Worm (Caenorhabditis elegans): ENCODE results near the gene nit-1.
A peak's percentile ranks its signal among the peaks of the same experiment; 100 is the strongest.

Gene nit-1

DNA sequence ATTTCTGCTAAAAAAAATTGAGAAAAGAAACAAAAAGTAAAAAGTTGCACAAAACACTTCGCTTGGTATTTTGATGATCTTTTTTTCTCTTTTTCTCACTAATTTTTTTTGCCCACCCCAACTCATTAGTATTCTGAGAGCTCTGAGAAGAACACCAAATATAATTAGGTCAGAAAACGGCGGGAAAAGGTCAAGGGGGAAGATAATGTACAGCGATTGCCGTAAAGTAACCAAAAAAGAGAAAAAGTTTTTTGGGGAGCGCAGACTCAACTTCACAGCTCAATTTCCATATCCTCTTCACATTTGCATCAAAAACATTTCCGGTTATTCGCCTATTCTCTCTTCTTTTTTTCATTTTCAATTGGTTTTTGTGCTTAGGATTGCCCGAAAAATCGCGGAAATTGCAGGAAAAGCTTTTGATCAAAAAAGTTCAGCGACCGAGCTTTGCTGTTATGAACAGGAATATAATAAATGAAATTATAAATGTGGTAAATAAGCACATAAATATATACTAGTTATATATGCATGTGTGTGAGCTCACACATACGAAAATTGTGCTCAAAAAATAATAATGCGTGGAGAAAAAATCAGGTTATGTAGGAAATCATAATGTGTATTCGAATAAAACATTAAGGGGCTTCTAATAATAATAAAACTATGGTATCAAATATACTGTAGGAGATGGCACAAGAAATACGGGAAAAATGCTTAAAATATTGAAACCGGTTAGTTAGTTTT lies 19.2 kb upstream of the nit-1 start (continued):
- 0 out of 2 replicates have a peak, but pooled peaks have one; percentile 28 for TF ChIP-seq Y75B8A.6 (GFP tag; IDR thresholded peaks at IDR 0.05)
- TF ChIP-seq ceh-44 (GFP tag; IDR thresholded peaks at IDR 0.05): no peak
- no peak for TF ChIP-seq nhr-111 (GFP tag; optimal IDR thresholded peaks at IDR 0.05)
- TF ChIP-seq arid-1 (GFP tag; conservative IDR thresholded peaks at IDR 0.05): 0 out of 2 replicates have a peak, but pooled peaks have one; percentile 49
- TF ChIP-seq ztf-11 (tag; optimal IDR thresholded peaks at IDR 0.05): no peak
- TF ChIP-seq snpc-1.2 (GFP tag; IDR thresholded peaks at IDR 0.05): no peak
- no peak for TF ChIP-seq nhr-77 (tag; optimal IDR thresholded peaks at IDR 0.05)
- no peak for TF ChIP-seq egl-27 (tag; optimal IDR thresholded peaks at IDR 0.05)
- TF ChIP-seq hmg-1.1 (GFP tag; IDR thresholded peaks at IDR 0.05): no peak
- TF ChIP-seq egl-43 (GFP tag; IDR thresholded peaks at IDR 0.05): peak; percentile 64; the same call in 1 of the 2 replicates
- peak; percentile 13 for TF ChIP-seq hlh-11 (tag; optimal IDR thresholded peaks at IDR 0.05)
- TF ChIP-seq lsy-2 (tag; optimal IDR thresholded peaks at IDR 0.05): peak in 1 of 2 experiments; percentile 3
- no peak for TF ChIP-seq lin-13 (GFP tag; optimal IDR thresholded peaks at IDR 0.05)
- TF ChIP-seq nhr-10 (tag; optimal IDR thresholded peaks at IDR 0.05): no peak
- TF ChIP-seq lim-7 (GFP tag; IDR thresholded peaks at IDR 0.05): no peak
- peak in 1 of 2 experiments; percentile 20 for TF ChIP-seq hif-1 (tag; optimal IDR thresholded peaks at IDR 0.05)
- no peak for TF ChIP-seq F49E8.2 (tag; optimal IDR thresholded peaks at IDR 0.05; ENCODE audit: borderline replicate concordance)
- no peak for TF ChIP-seq mdl-1 (tag; optimal IDR thresholded peaks at IDR 0.05)
- TF ChIP-seq pqm-1 (tag; optimal IDR thresholded peaks at IDR 0.05): no peak
- TF ChIP-seq skn-1 (tag; optimal IDR thresholded peaks at IDR 0.05): no peak
- peak; percentile 69; the same call in 1 of the 2 replicates for TF ChIP-seq zfp-3 (GFP tag; conservative IDR thresholded peaks at IDR 0.05)
- peak; percentile 36; the same call in 1 of the 2 replicates for TF ChIP-seq mdt-29 (GFP tag; IDR thresholded peaks at IDR 0.05)
- no peak for TF ChIP-seq nhr-48 (tag; optimal IDR thresholded peaks at IDR 0.05)
- no peak for TF ChIP-seq zip-11 (GFP tag; IDR thresholded peaks at IDR 0.05)
- TF ChIP-seq nhr-28 (tag; optimal IDR thresholded peaks at IDR 0.05): no peak
- no peak for TF ChIP-seq ceh-20 (GFP tag; IDR thresholded peaks at IDR 0.05)
- no peak for TF ChIP-seq madf-5 (GFP tag; IDR thresholded peaks at IDR 0.05)
- no peak for TF ChIP-seq tag-97 (GFP tag; IDR thresholded peaks at IDR 0.05)
- no peak for TF ChIP-seq ceh-32 (tag; optimal IDR thresholded peaks at IDR 0.05; ENCODE audit: poor library complexity)
- TF ChIP-seq nhr-102 (tag; optimal IDR thresholded peaks at IDR 0.05): no peak
- TF ChIP-seq tra-1 (GFP tag; IDR thresholded peaks at IDR 0.05): 0 out of 2 replicates have a peak, but pooled peaks have one; percentile 8
- no peak for TF ChIP-seq jun-1 (tag; optimal IDR thresholded peaks at IDR 0.05)
- TF ChIP-seq lin-38 (GFP tag; IDR thresholded peaks at IDR 0.05): no peak; the same call in 1 of the 2 replicates
- TF ChIP-seq T26A8.4 (GFP tag; IDR thresholded peaks at IDR 0.05): 0 out of 2 replicates have a peak, but pooled peaks have one; percentile 53
- TF ChIP-seq unc-130 (GFP tag; optimal IDR thresholded peaks at IDR 0.05): no peak
- no peak for TF ChIP-seq nhr-25 (tag; optimal IDR thresholded peaks at IDR 0.05; ENCODE audit: borderline replicate concordance, insufficient read depth)
- no peak for TF ChIP-seq nhr-41 (GFP tag; IDR thresholded peaks at IDR 0.05)
- no peak for TF ChIP-seq dmd-8 (GFP tag; IDR thresholded peaks at IDR 0.05)
- no peak for TF ChIP-seq lin-39 (tag; optimal IDR thresholded peaks at IDR 0.05)
- TF ChIP-seq nhr-42 (GFP tag; IDR thresholded peaks at IDR 0.05): no peak
- no peak for TF ChIP-seq set-16 (GFP tag; IDR thresholded peaks at IDR 0.05)
- no peak for TF ChIP-seq hlh-30 (tag; optimal IDR thresholded peaks at IDR 0.05; ENCODE audit: insufficient read depth)
- TF ChIP-seq ceh-28 (tag; optimal IDR thresholded peaks at IDR 0.05): no peak
